Fruit fly (Drosophila melanogaster) whole organism, embryonic: ENCODE measurements around the gene CG18262.

ENCODE experiments used
- CG12219 ChIP-seq: fragments of 200-800 bp; sonication (Bioruptor generic); optimal IDR thresholded peaks from 3 replicates; lab custom pipeline; 2018; ENCODE audit warnings: missing biosample characterization, mild to moderate bottlenecking, missing genetic modification characterization
- CG31224 ChIP-seq: fragments of 200-800 bp; sonication (Bioruptor generic); IDR thresholded peaks from 2 replicates; pipeline ENCODE4 v1.3.6; 2022; ENCODE audit warnings: missing biosample characterization, missing genetic modification characterization
- CG3838 ChIP-seq: fragments of 200-800 bp; sonication (Bioruptor generic); optimal IDR thresholded peaks from 3 replicates; lab custom pipeline; 2016; ENCODE audit warnings: missing biosample characterization, missing genetic modification characterization
- CG4617 ChIP-seq: fragments of 200-800 bp; sonication (Bioruptor generic); optimal IDR thresholded peaks from 3 replicates; lab custom pipeline; 2016; ENCODE audit warnings: missing biosample characterization, missing genetic modification characterization, borderline replicate concordance
- Dip3 ChIP-seq: fragments of 200-800 bp; sonication (Bioruptor generic); optimal IDR thresholded peaks from 3 replicates; lab custom pipeline; 2016; ENCODE audit warnings: missing biosample characterization, missing genetic modification characterization
- Dll ChIP-seq: fragments of 200-800 bp; sonication (Bioruptor generic); IDR thresholded peaks from 4 replicates; pipeline ENCODE4 v1.3.6; 2022; ENCODE audit warnings: missing biosample characterization, missing genetic modification characterization; ENCODE audit not compliant: partially characterized antibody
- Elba2 ChIP-seq: fragments of 200-800 bp; sonication (Bioruptor generic); optimal IDR thresholded peaks from 3 replicates; lab custom pipeline; 2016; ENCODE audit warnings: missing biosample characterization, missing genetic modification characterization
- Lpt ChIP-seq: fragments of >200 bp; optimal IDR thresholded peaks from 2 replicates; lab custom pipeline; 2018; ENCODE audit warnings: missing biosample characterization, missing genetic modification characterization
- Meics ChIP-seq: fragments of 200-800 bp; sonication (Bioruptor generic); optimal IDR thresholded peaks from 2 replicates; lab custom pipeline; 2017; ENCODE audit warnings: missing biosample characterization, mild to moderate bottlenecking, missing genetic modification characterization
- Pdp1 ChIP-seq, 2 experiments: fragments of 200-800 bp; sonication (Bioruptor generic); optimal IDR thresholded peaks; 3 replicates each; lab custom pipeline; 2016; ENCODE audit warnings: missing biosample characterization in 2 of 2, missing genetic modification characterization in 2 of 2, mild to moderate bottlenecking in 1 of 2, moderate library complexity in 1 of 2
- lab ChIP-seq: fragments of 200-800 bp; sonication (Bioruptor generic); optimal IDR thresholded peaks from 3 replicates; lab custom pipeline; 2017; ENCODE audit warnings: missing biosample characterization, missing genetic modification characterization, mild to moderate bottlenecking, moderate library complexity, missing genetic modification reagents
- onecut ChIP-seq: fragments of 200-800 bp; sonication (Bioruptor generic); IDR thresholded peaks from 2 replicates; pipeline ENCODE4 v1.3.6; 2022; ENCODE audit warnings: missing biosample characterization, missing genetic modification characterization
- zf30C ChIP-seq: fragments of 200-800 bp; sonication (Bioruptor generic); optimal IDR thresholded peaks from 3 replicates; lab custom pipeline; 2018; ENCODE audit warnings: missing biosample characterization, mild to moderate bottlenecking, missing genetic modification characterization

DNA sequence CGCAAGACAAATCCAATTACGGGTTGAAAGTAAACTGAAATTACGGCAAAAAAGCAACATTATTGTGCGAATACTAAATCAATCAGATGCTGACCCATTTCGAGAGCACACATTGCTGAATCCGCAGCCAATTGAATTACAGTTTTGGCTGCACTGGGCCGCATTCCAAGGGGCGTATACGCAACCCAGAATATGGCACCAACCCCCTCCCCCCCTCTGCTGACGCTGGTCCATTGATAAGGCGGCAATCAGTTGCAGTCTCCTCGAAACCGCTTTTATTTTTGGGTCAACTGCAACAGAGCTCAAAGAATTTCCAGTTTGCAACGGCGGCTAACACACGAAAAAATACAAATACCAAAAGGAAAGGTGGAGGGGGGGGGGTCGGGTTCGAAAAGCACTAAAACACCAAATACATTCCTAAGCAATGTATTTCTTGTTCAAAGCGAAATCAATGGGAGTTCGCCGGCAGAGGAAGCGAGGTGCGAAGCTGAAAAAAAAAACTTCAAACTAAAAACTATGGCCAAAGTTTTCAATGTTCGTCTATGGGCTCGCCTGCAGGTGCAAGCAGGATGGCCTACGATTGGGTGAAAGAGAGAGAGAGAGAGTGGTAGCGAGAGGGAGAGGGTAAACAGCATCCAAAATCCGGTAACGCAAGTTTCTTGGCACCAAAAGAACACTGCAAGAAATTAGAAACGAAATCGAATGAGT lies 42.9 kb downstream of the CG18262 start:
- no peak for TF ChIP-seq CG12219 (GFP tag; lab: Kevin White, UChicago)
- no peak for TF ChIP-seq onecut (GFP tag; lab: Robert Waterston, UW)
- TF ChIP-seq Lpt (GFP tag; lab: Kevin White, UChicago): no peak
- TF ChIP-seq CG31224 (GFP tag; lab: Robert Waterston, UW): no peak
- no peak for TF ChIP-seq zf30C (GFP tag; lab: Kevin White, UChicago)
- TF ChIP-seq CG3838 (GFP tag; lab: Kevin White, UChicago): no peak
- TF ChIP-seq lab: no peak
- TF ChIP-seq Elba2 (GFP tag; lab: Kevin White, UChicago): no peak
- no peak for TF ChIP-seq Dip3 (GFP tag; lab: Kevin White, UChicago)
- TF ChIP-seq Pdp1 (GFP tag; optimal IDR thresholded peaks at IDR 0.05; lab: Kevin White, UChicago): no peak
- no peak for TF ChIP-seq Dll
- TF ChIP-seq CG4617 (GFP tag; lab: Kevin White, UChicago): no peak
- no peak for TF ChIP-seq Meics (GFP tag; lab: Kevin White, UChicago)
